Worm (Caenorhabditis elegans): ENCODE measurements around the gene F36A4.1.

Gene F36A4.1

ce11 chrIV:4236025-4236407, 36.3 kb upstream of the F36A4.1 start:
- TF ChIP-seq ztf-11 (tag; optimal IDR thresholded peaks at IDR 0.05): no peak
- TF ChIP-seq unc-98 (GFP tag; IDR thresholded peaks at IDR 0.05): no peak
- TF ChIP-seq hlh-17 (GFP tag; optimal IDR thresholded peaks at IDR 0.05; ENCODE audit: borderline replicate concordance): no peak
- TF ChIP-seq mep-1 (tag; optimal IDR thresholded peaks at IDR 0.05): no peak
- no peak for TF ChIP-seq vab-15 (tag; optimal IDR thresholded peaks at IDR 0.05)
- TF ChIP-seq efl-3 (GFP tag; optimal IDR thresholded peaks at IDR 0.05): no peak
- no peak for TF ChIP-seq sup-37 (GFP tag; optimal IDR thresholded peaks at IDR 0.05)
- TF ChIP-seq nhr-47 (tag; optimal IDR thresholded peaks at IDR 0.05): no peak
- TF ChIP-seq fkh-10 (GFP tag; optimal IDR thresholded peaks at IDR 0.05): no peak

ce11 chrIV:4236671-4237070, 35.6 kb upstream of the F36A4.1 start:
- peak; percentile 59 for TF ChIP-seq ztf-4 (tag; optimal IDR thresholded peaks at IDR 0.05)
- no peak for TF ChIP-seq lin-13 (GFP tag; optimal IDR thresholded peaks at IDR 0.05)
- peak; percentile 79 for TF ChIP-seq blmp-1 (tag; optimal IDR thresholded peaks at IDR 0.05)

- TF ChIP-seq efl-1 (optimal IDR thresholded peaks at IDR 0.05) (no peak), efl-1 (GFP tag; optimal IDR thresholded peaks at IDR 0.05 in 1 of 2) (peak in 1 of 2 experiments; percentile 78), lin-13 (GFP tag; optimal IDR thresholded peaks at IDR 0.05) (no peak), sox-4 (tag; optimal IDR thresholded peaks at IDR 0.05) (no peak), pax-3 (tag; optimal IDR thresholded peaks at IDR 0.05) (no peak), nhr-237 (tag; optimal IDR thresholded peaks at IDR 0.05) (no peak), snpc-4 (tag; optimal IDR thresholded peaks at IDR 0.05) (no peak), elt-2 (tag; optimal IDR thresholded peaks at IDR 0.05) (no peak), ceh-8 (GFP tag; optimal IDR thresholded peaks at IDR 0.05) (peak; percentile 70)
Observed at ce11 chrIV:4243830-4244406, 28.3 kb upstream of the F36A4.1 start.

- TF ChIP-seq mep-1 (tag; optimal IDR thresholded peaks at IDR 0.05) (no peak), blmp-1 (tag; optimal IDR thresholded peaks at IDR 0.05) (peak; percentile 15), nhr-71 (tag; optimal IDR thresholded peaks at IDR 0.05) (no peak), ztf-4 (tag; optimal IDR thresholded peaks at IDR 0.05) (no peak), sup-37 (GFP tag; optimal IDR thresholded peaks at IDR 0.05) (no peak)
Observed at ce11 chrIV:4244510-4244909, 27.8 kb upstream of the F36A4.1 start, which contains the start of gene col-34. TSS of gene col-34 (minus strand) at chrIV:4244610.

ce11 chrIV:4246493-4246892, 25.8 kb upstream of the F36A4.1 start, which contains the start of gene ttr-20:
TSS of gene ttr-20 (plus strand) at chrIV:4246793.
- no peak for TF ChIP-seq blmp-1 (tag; optimal IDR thresholded peaks at IDR 0.05)
- TF ChIP-seq nhr-85 (tag): peak; percentile 7
- TF ChIP-seq lin-39 (tag; optimal IDR thresholded peaks at IDR 0.05): no peak
- TF ChIP-seq mef-2 (tag; optimal IDR thresholded peaks at IDR 0.05): no peak

- peak; percentile 86 for TF ChIP-seq grh-1 (GFP tag; IDR thresholded peaks at IDR 0.05)
- no peak for TF ChIP-seq jun-1 (tag; optimal IDR thresholded peaks at IDR 0.05)
- no peak for TF ChIP-seq ces-1 (GFP tag; optimal IDR thresholded peaks at IDR 0.05)
- peak; percentile 68 for TF ChIP-seq isw-1 (GFP tag; IDR thresholded peaks at IDR 0.05)
- TF ChIP-seq ama-1 (optimal IDR thresholded peaks at IDR 0.05): no peak
- peak; percentile 33 for TF ChIP-seq F16B12.6 (tag; optimal IDR thresholded peaks at IDR 0.05)
- no peak for TF ChIP-seq nhr-12 (tag; optimal IDR thresholded peaks at IDR 0.05)
- no peak for TF ChIP-seq sptf-1 (tag; optimal IDR thresholded peaks at IDR 0.05)
- no peak for TF ChIP-seq pax-3 (tag; optimal IDR thresholded peaks at IDR 0.05)
- peak; percentile 53 for TF ChIP-seq xbp-1 (tag; optimal IDR thresholded peaks at IDR 0.05)
- no peak for TF ChIP-seq fkh-4 (tag; optimal IDR thresholded peaks at IDR 0.05; ENCODE audit: borderline replicate concordance)
- TF ChIP-seq nhr-76 (tag; optimal IDR thresholded peaks at IDR 0.05): no peak
- peak; percentile 60 to 82 (median 80) for TF ChIP-seq dpl-1 (GFP tag; optimal IDR thresholded peaks at IDR 0.05)
- no peak for TF ChIP-seq ceh-63 (GFP tag; optimal IDR thresholded peaks at IDR 0.05)
- TF ChIP-seq elt-2 (tag; optimal IDR thresholded peaks at IDR 0.05): no peak
- TF ChIP-seq lin-39 (tag; optimal IDR thresholded peaks at IDR 0.05): peak; percentile 2
- peak; percentile 59 for TF ChIP-seq rnt-1 (tag; optimal IDR thresholded peaks at IDR 0.05)
- peak; percentile 66 for TF ChIP-seq dsc-1 (tag; optimal IDR thresholded peaks at IDR 0.05)
- TF ChIP-seq ztf-11 (tag; optimal IDR thresholded peaks at IDR 0.05): no peak
- no peak for TF ChIP-seq nhr-28 (tag; optimal IDR thresholded peaks at IDR 0.05)
- TF ChIP-seq hpl-2 (GFP tag; optimal IDR thresholded peaks at IDR 0.05): no peak
- TF ChIP-seq efl-3 (GFP tag; optimal IDR thresholded peaks at IDR 0.05): no peak
- TF ChIP-seq nhr-47 (tag; optimal IDR thresholded peaks at IDR 0.05): peak; percentile 70
- TF ChIP-seq nhr-84 (tag; optimal IDR thresholded peaks at IDR 0.05): no peak
- TF ChIP-seq mdl-1 (tag; optimal IDR thresholded peaks at IDR 0.05): peak in 1 of 2 experiments; percentile 19
- no peak for TF ChIP-seq ztf-4 (tag; optimal IDR thresholded peaks at IDR 0.05)
Observed at ce11 chrIV:4247334-4247733, 24.9 kb upstream of the F36A4.1 start.

All from whole organism, L1 larva.